Worm (Caenorhabditis elegans): ENCODE measurements around the gene C34D10.1.

DNA sequence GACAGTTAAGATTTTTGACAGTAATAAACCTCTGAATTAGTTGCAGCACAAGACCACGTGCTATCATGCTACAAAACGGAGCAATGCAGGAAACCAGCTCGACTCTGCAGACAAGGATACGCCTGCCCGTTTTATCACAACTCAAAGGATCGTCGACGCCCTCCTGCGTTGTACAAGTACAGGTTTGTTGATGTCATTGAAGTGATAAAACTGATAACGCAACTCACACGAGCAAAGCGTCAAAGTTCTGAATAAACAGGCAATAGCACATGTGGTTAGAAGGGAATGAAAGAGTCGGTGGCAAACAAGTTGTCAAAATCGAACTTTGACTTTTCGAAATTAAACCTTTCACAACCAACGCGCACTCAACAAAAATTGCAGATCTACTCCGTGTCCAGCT is 6.6 kb upstream of the C34D10.1 start:
- TF ChIP-seq zag-1 (tag; optimal IDR thresholded peaks at IDR 0.05) (no peak), zip-2 (tag; optimal IDR thresholded peaks at IDR 0.05) (no peak)
